Fruit fly (Drosophila melanogaster) Kc167 (cell line): Measurements from ENCODE around the gene ATPsynG.

Source experiments
- h ChIP-seq: fragments of >200 bp; optimal IDR thresholded peaks from 3 replicates; lab custom pipeline; 2018; ENCODE audit warnings: missing external identifiers
- insv ChIP-seq: fragments of >200 bp; optimal IDR thresholded peaks from 3 replicates; lab custom pipeline; 2018; ENCODE audit warnings: missing external identifiers
- psq ChIP-seq: fragments of >200 bp; optimal IDR thresholded peaks from 2 replicates; lab custom pipeline; 2017; ENCODE audit warnings: missing external identifiers
- ttk ChIP-seq: sonication (Bioruptor generic); optimal IDR thresholded peaks from 2 replicates; lab custom pipeline; 2017; ENCODE audit warnings: missing external identifiers

DNA sequence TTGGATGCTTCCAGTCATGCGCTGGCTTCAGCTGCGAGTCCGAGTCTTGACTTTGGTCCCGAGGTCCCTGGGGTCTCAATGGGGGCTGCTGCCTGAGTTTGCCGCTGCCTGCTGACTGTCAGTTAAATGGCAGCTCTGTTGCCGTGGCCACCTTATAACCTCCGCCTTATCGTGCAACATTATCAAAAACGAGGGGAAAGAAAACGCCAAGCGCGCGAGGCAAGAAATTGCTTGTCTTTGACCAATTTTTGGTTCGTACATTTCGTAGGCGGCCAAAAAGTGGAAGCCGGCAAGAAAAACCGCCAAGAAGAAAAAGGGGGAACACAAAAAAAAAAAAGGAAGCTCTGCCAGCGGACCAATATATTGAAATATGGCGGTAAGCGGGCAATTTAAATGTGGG, 47.7 kb upstream of the ATPsynG start:
- no peak for TF ChIP-seq h (lab: Kevin White, UChicago)
- no peak for TF ChIP-seq insv (lab: Kevin White, UChicago)
- no peak for TF ChIP-seq ttk (lab: Kevin White, UChicago)
- TF ChIP-seq psq (lab: Kevin White, UChicago), result no peak
